Worm (Caenorhabditis elegans): ENCODE data around the gene ubc-8.

DNA sequence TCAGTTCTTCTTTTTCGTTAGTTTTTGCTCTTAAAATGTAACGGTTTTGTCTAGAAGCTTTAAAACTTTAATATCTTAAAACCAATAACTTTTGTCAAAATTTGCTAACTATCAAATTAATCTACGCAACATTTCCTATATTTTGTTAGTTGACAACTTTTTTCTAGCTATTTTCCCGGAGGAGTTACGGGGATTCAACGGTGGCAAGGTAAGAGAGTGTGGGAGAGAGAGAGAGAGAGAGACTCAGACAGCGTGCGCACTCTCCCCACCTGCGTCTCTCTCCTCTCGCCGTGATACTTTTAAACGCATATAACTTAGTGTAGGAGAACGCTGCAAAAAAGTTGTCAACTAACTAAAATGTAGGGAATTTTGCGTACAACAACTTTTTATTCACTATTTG is 46.5 kb upstream of the ubc-8 start:
- no peak for TF ChIP-seq unc-120 (tag; optimal IDR thresholded peaks at IDR 0.05; ENCODE audit: poor library complexity, severe bottlenecking)
- no peak for TF ChIP-seq lin-13 (tag; optimal IDR thresholded peaks at IDR 0.05)
- TF ChIP-seq elt-1 (tag; optimal IDR thresholded peaks at IDR 0.05; ENCODE audit: borderline replicate concordance, insufficient read depth), result no peak
